Worm (Caenorhabditis elegans) whole organism, L2 larva: ENCODE data around the gene clec-3.

Source experiments
- R02D3.7 ChIP-seq: fragments of 150-350 bp; optimal IDR thresholded peaks from 2 replicates; lab custom pipeline; 2014; ENCODE audit warnings: missing biosample characterization, missing genetic modification characterization
- ZK546.5 ChIP-seq: sonication (generic microtip); optimal IDR thresholded peaks from 2 replicates; lab custom pipeline; 2017; ENCODE audit warnings: missing biosample characterization, missing genetic modification characterization
- dmd-4 ChIP-seq: sonication (generic microtip); optimal IDR thresholded peaks from 2 replicates; lab custom pipeline; 2017; ENCODE audit warnings: missing biosample characterization, missing genetic modification characterization
- elt-1 ChIP-seq: fragments of 150-350 bp; optimal IDR thresholded peaks from 2 replicates; lab custom pipeline; 2014; ENCODE audit warnings: missing biosample characterization, missing genetic modification characterization
- fos-1 ChIP-seq: fragments of 150-350 bp; optimal IDR thresholded peaks from 2 replicates; lab custom pipeline; 2014; ENCODE audit warnings: missing biosample characterization, missing genetic modification characterization
- lin-11 ChIP-seq: fragments of 150-350 bp; sonication (generic microtip); optimal IDR thresholded peaks from 2 replicates; lab custom pipeline; 2014; ENCODE audit warnings: missing biosample characterization, missing genetic modification characterization, inconsistent platforms, mixed read lengths
- lsy-2 ChIP-seq, 2 experiments: fragments of 150-350 bp in 1 of 2; sonication (generic microtip) in 1 of 2; optimal IDR thresholded peaks; 2 replicates each; lab custom pipeline; 2014 to 2017; ENCODE audit warnings: missing biosample characterization in 2 of 2, missing genetic modification characterization in 2 of 2
- mab-5 ChIP-seq: fragments of 150-350 bp; optimal IDR thresholded peaks from 2 replicates; lab custom pipeline; 2014; ENCODE audit warnings: missing biosample characterization, missing genetic modification characterization
- mdl-1 ChIP-seq, 2 experiments: fragments of 150-350 bp in 1 of 2; sonication (generic microtip) in 1 of 2; optimal IDR thresholded peaks; 2 replicates each; lab custom pipeline; 2017; ENCODE audit warnings: missing biosample characterization in 2 of 2, missing genetic modification characterization in 2 of 2
- nhr-77 ChIP-seq: fragments of 150-350 bp; optimal IDR thresholded peaks from 2 replicates; lab custom pipeline; 2014; ENCODE audit warnings: missing biosample characterization, missing genetic modification characterization
- skn-1 ChIP-seq: sonication (generic microtip); optimal IDR thresholded peaks from 2 replicates; lab custom pipeline; 2017; ENCODE audit warnings: missing biosample characterization, missing genetic modification characterization
- snpc-4 ChIP-seq: fragments of 150-350 bp; optimal IDR thresholded peaks from 2 replicates; lab custom pipeline; 2014; ENCODE audit warnings: missing biosample characterization, missing genetic modification characterization
- unc-55 ChIP-seq: fragments of 150-350 bp; sonication (generic microtip); optimal IDR thresholded peaks from 3 replicates; lab custom pipeline; 2014; ENCODE audit warnings: missing biosample characterization, missing genetic modification reagents, missing genetic modification characterization
- unc-62 ChIP-seq: fragments of 150-350 bp; optimal IDR thresholded peaks from 2 replicates; lab custom pipeline; 2014; ENCODE audit warnings: missing biosample characterization, missing genetic modification reagents, missing genetic modification characterization

DNA sequence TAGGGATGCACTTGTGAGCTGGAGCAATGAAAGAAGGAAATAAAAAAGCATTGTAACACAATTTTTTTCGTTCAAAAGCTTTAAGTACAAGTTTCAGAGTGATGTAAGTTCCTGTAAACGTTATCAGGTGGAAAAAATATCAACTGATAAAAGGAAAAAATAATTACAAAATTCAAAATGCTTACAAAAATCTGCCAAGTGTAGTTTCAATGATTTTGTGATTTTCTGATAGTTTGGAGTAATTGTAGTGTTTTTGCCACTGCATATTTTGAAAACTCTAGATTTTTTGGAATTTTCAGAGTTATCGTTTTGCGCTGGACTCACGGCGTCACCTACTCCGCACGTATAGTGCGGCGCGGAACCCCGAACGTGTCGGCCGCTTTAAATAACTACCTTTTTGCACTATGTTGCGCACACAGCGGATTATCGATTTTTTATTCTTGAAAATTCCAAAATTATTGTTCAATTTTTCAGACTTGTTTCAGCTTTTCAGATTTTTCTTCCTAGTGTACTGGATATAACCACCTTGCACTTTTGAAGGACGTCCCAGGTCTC, 3.8 kb upstream of the clec-3 start, which contains the start of gene clec-2:
- TF ChIP-seq mdl-1 (tag; optimal IDR thresholded peaks at IDR 0.05; lab: Kevin White, UChicago) (no peak), mab-5 (tag; lab: Kevin White, UChicago) (no peak), skn-1 (tag; lab: Kevin White, UChicago) (no peak), elt-1 (tag; lab: Kevin White, UChicago) (no peak), R02D3.7 (no peak), unc-62 (GFP tag; lab: Kevin White, UChicago) (no peak), dmd-4 (tag; lab: Kevin White, UChicago) (no peak), nhr-77 (no peak), unc-55 (GFP tag; lab: Kevin White, UChicago) (no peak), ZK546.5 (tag; lab: Kevin White, UChicago) (no peak), snpc-4 (tag; lab: Kevin White, UChicago) (no peak), lsy-2 (tag; optimal IDR thresholded peaks at IDR 0.05; lab: Kevin White, UChicago) (no peak), fos-1 (no peak), lin-11 (tag; lab: Kevin White, UChicago) (no peak)
